Worm (Caenorhabditis elegans): Measurements from ENCODE around the gene srh-244.
"Not testable (repeated sequence)": the region's sequence is repeated elsewhere in the genome, so short reads cannot be mapped to it uniquely, and the experiment has no call there.

srh-244 gene

DNA sequence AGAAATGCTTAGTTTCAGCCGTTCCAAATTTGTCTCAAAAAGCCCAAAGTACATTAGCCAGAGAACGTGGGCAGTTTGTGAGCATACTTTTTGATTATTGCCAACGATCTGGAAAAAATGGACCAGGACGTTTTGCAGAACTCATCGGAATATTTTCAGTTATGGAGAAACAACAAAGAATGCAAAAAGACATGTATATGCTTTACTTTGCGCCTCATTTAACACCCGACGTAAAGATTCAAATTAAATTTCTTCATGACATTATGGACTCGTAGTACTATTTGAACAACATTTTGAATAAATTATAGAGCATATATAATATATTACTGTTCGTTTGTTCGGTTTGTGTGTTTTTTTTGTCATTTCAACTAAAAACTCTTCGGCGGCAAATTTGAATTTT lies at the start of gene srh-244:
TSS of gene srh-244 (plus strand) at position 301 of the 400 bp plus-strand sequence.
- TF ChIP-seq dmd-9 (GFP tag; IDR thresholded peaks at IDR 0.05) = no peak
- TF ChIP-seq unc-62 (GFP tag; optimal IDR thresholded peaks at IDR 0.05 in 1 of 2) = peak in 1 of 2 experiments; percentile 62
- TF ChIP-seq unc-62 (tag; optimal IDR thresholded peaks at IDR 0.05) = no peak

DNA sequence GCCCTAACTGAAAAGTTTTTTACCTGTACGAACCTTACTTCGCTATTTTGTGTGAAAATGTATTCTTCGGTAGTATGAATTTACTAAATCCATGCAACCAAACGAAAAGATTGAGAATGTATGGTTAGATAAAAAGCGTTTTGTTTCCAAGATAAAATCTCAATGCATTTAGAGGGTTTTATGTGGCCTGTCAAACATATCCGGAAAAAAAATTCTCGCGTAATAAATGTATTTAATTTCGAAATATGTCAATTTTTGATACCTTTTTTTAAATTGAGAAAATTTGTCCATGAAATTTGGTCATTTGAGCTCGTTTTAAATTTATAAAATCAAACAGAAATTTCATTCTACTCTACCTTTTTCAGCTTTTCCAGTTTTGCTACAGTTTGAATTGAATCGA lies 48.4 kb upstream of the srh-244 start, which contains the start of gene F07G11.4:
TSS of gene F07G11.4 (minus strand) at position 101 of the 400 bp plus-strand sequence.
- TF ChIP-seq F49E8.2 (tag; optimal IDR thresholded peaks at IDR 0.05; ENCODE audit: borderline replicate concordance) (no peak), Y5F2A.4 (GFP tag; optimal IDR thresholded peaks at IDR 0.05) (no peak), mxl-2 (GFP tag; conservative IDR thresholded peaks at IDR 0.05) (no peak), ztf-11 (tag; optimal IDR thresholded peaks at IDR 0.05) (no peak), nhr-6 (tag; optimal IDR thresholded peaks at IDR 0.05) (no peak), skn-1 (tag; optimal IDR thresholded peaks at IDR 0.05) (no peak), sdz-12 (GFP tag; optimal IDR thresholded peaks at IDR 0.05) (no peak), lin-1 (GFP tag; IDR thresholded peaks at IDR 0.05) (no peak), gei-8 (GFP tag; optimal IDR thresholded peaks at IDR 0.05) (no peak), nhr-237 (tag; optimal IDR thresholded peaks at IDR 0.05) (no peak)

DNA sequence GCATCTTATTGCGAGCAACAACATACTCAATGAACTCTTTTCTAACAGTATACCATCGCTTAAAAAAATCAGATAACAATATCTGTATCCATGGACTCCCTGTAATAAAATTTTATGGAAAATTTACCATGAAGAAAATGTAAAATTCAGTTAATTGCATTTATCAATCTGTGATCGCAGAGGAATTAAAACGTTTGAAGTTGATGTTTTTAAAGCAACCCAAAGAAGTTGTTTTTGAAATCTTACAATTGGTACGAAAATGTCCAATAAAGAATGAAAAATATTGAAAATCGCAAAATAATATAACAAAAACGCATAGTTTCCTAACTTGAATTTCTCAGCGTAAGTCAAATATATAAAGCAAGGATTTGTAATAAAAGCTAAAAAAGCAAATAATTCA lies 46.4 kb upstream of the srh-244 start, which contains the start of gene srj-32:
TSS of gene srj-32 (minus strand) at position 101 of the 400 bp plus-strand sequence.
- TF ChIP-seq lin-1 (GFP tag; IDR thresholded peaks at IDR 0.05) (no peak), nhr-42 (GFP tag; IDR thresholded peaks at IDR 0.05) (no peak), daf-8 (GFP tag; IDR thresholded peaks at IDR 0.05) (no peak), fos-1 (tag; optimal IDR thresholded peaks at IDR 0.05) (no peak), nhr-77 (tag; optimal IDR thresholded peaks at IDR 0.05) (no peak), set-16 (GFP tag; IDR thresholded peaks at IDR 0.05) (no peak), ceh-44 (GFP tag; IDR thresholded peaks at IDR 0.05) (no peak), egl-43 (GFP tag; IDR thresholded peaks at IDR 0.05) (no peak), pha-4 (GFP tag; IDR thresholded peaks at IDR 0.05) (no peak), pha-4 (tag; optimal IDR thresholded peaks at IDR 0.05) (no peak), egl-27 (tag; optimal IDR thresholded peaks at IDR 0.05) (no peak), zip-2 (tag; optimal IDR thresholded peaks at IDR 0.05) (no peak), ZK546.5 (tag; optimal IDR thresholded peaks at IDR 0.05) (no peak), mep-1 (tag; optimal IDR thresholded peaks at IDR 0.05) (no peak), daf-16 (GFP tag; optimal IDR thresholded peaks at IDR 0.05) (no peak), daf-16 (tag; optimal IDR thresholded peaks at IDR 0.05) (no peak), F10B5.3 (tag; optimal IDR thresholded peaks at IDR 0.05) (no peak), lin-29 (GFP tag; IDR thresholded peaks at IDR 0.05) (no peak), pqm-1 (tag; optimal IDR thresholded peaks at IDR 0.05) (no peak), nhr-6 (tag; optimal IDR thresholded peaks at IDR 0.05) (no peak)

DNA sequence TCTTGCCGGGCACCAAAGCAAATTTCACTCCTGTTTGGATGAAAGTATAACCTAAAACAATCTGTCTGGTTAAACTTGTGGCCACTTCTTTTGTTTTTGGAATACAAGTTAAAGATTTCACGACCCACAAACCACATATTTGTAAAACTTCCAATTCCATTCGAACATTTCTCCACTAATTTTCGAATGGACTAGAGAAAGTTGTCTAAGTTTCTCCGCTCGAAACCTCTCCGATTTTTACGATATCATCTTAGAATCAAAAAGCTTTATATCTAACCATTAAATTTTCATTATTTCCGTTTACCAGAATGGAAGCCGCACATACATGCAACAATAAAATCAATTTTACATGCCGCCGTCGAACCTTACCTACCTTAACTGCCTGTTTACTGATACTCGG lies 45.2 kb upstream of the srh-244 start, which contains the start of gene F07G11.3:
TSS of gene F07G11.3 (plus strand) at position 301 of the 400 bp plus-strand sequence.
- TF ChIP-seq zip-11 (GFP tag; IDR thresholded peaks at IDR 0.05) = no peak
- TF ChIP-seq lin-15B (tag; optimal IDR thresholded peaks at IDR 0.05) = no peak
- no peak for TF ChIP-seq php-3 (GFP tag; IDR thresholded peaks at IDR 0.05)
- TF ChIP-seq unc-62 (GFP tag; optimal IDR thresholded peaks at IDR 0.05 in 1 of 2) = peak in 1 of 2 experiments; percentile 55
- no peak for TF ChIP-seq unc-62 (tag; optimal IDR thresholded peaks at IDR 0.05)

DNA sequence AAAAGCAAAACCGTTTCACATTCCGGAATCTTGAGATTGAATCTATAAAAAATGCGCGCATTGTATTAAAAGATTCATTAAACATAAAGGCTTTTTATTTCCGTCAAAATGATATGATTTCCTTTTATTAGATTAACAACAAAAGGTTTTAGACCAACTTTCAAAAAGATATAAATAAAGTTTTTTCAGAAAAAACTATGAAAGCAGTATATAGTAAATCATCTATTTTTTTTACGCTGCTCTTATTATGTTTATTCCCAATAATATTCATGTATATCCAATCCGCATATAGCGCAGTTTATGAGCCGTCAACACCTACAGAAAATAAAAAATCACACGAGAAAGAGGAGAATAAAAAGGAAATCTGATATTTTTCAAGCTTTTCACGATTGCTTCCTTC lies 39.1 kb upstream of the srh-244 start, which contains the start of gene F07G11.2:
TSS of gene F07G11.2 (plus strand) at position 301 of the 400 bp plus-strand sequence.
- TF ChIP-seq ceh-82 (tag; optimal IDR thresholded peaks at IDR 0.05); nhr-77 (tag; optimal IDR thresholded peaks at IDR 0.05); T26A8.4 (GFP tag; IDR thresholded peaks at IDR 0.05): not testable (repeated sequence)
